Worm (Caenorhabditis elegans): Measurements from ENCODE around the gene sma-1.

DNA sequence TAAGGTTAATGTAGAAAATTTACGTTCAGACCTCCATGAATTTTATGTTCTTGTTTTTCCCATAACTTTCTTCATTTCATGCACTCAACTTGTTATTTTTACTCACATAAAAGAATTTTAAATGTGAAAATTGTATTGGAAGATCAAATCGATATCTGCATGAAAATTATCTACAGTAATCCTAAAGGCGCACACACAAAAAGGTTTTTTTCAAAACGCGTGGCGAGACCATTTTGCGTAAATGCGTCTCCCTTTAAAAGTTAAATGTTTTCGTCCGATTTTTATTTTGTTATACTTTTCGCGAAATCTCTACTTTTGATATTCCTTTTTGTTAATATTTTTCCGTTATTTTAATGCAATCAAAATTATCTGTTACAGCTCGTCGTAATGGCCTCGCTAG, 17.9 kb downstream of the sma-1 start, which contains the start of gene R31.2:
- TF ChIP-seq mxl-2 (GFP tag; conservative IDR thresholded peaks at IDR 0.05) (no peak), egl-43 (GFP tag; IDR thresholded peaks at IDR 0.05) (no peak), nhr-76 (tag; optimal IDR thresholded peaks at IDR 0.05) (no peak), ceh-32 (tag; optimal IDR thresholded peaks at IDR 0.05; ENCODE audit: poor library complexity) (no peak), pha-4 (GFP tag; IDR thresholded peaks at IDR 0.05) (no peak), pha-4 (tag; optimal IDR thresholded peaks at IDR 0.05) (no peak), nhr-11 (tag; optimal IDR thresholded peaks at IDR 0.05) (no peak), nhr-77 (tag; optimal IDR thresholded peaks at IDR 0.05) (no peak), ceh-62 (tag; optimal IDR thresholded peaks at IDR 0.05) (no peak), ama-1 (optimal IDR thresholded peaks at IDR 0.05) (no peak), fkh-10 (GFP tag; optimal IDR thresholded peaks at IDR 0.05) (no peak), egl-27 (tag; optimal IDR thresholded peaks at IDR 0.05) (no peak), fos-1 (tag; optimal IDR thresholded peaks at IDR 0.05) (no peak), unc-62 (GFP tag; optimal IDR thresholded peaks at IDR 0.05 in 1 of 2) (no peak), unc-62 (tag; optimal IDR thresholded peaks at IDR 0.05) (no peak)

Data from whole organism, L4 larva.